Worm (Caenorhabditis elegans) whole organism, early embryonic: Measurements from ENCODE around the gene sra-13.
A peak's percentile ranks its signal among the peaks of the same experiment; 100 is the strongest.

Experiments used
- B0310.2 ChIP-seq: sonication (generic microtip); optimal IDR thresholded peaks from 2 replicates; lab custom pipeline; 2016; ENCODE audit warnings: mild to moderate bottlenecking, missing genetic modification characterization, missing compliant biosample characterization
- F13C5.2 ChIP-seq: sonication (generic microtip); optimal IDR thresholded peaks from 2 replicates; lab custom pipeline; 2017; ENCODE audit warnings: mild to moderate bottlenecking, missing genetic modification characterization, inconsistent platforms, missing compliant biosample characterization
- aly-1 ChIP-seq: sonication (generic microtip); optimal IDR thresholded peaks from 2 replicates; lab custom pipeline; 2016; ENCODE audit warnings: missing genetic modification characterization, missing compliant biosample characterization
- ama-1 ChIP-seq: fragments of 150-350 bp; optimal IDR thresholded peaks from 2 replicates; lab custom pipeline; 2014
- ceh-13 ChIP-seq: fragments of 200-800 bp; sonication (Bioruptor generic); optimal IDR thresholded peaks from 2 replicates; lab custom pipeline; 2018; ENCODE audit warnings: mild to moderate bottlenecking, missing genetic modification characterization, missing compliant biosample characterization
- ceh-36 ChIP-seq: sonication (generic microtip); optimal IDR thresholded peaks from 2 replicates; lab custom pipeline; 2016; ENCODE audit warnings: missing genetic modification characterization, inconsistent platforms, missing compliant biosample characterization
- ets-7 ChIP-seq: sonication (generic microtip); optimal IDR thresholded peaks from 2 replicates; lab custom pipeline; 2016; ENCODE audit warnings: missing genotype, missing genetic modification characterization, missing compliant biosample characterization
- flt-1 ChIP-seq: fragments of 200-800 bp; sonication (Bioruptor generic); IDR thresholded peaks from 2 replicates; pipeline ENCODE4 v1.3.6; 2022; ENCODE audit warnings: missing genetic modification characterization, missing compliant biosample characterization
- hmbx-1 ChIP-seq: sonication (generic microtip); optimal IDR thresholded peaks from 2 replicates; lab custom pipeline; 2016; ENCODE audit warnings: mild to moderate bottlenecking, missing genetic modification characterization, missing compliant biosample characterization
- hmg-4 ChIP-seq: fragments of 200-800 bp; sonication (Bioruptor generic); optimal IDR thresholded peaks from 2 replicates; lab custom pipeline; 2018; ENCODE audit warnings: mild to moderate bottlenecking, missing genetic modification characterization, missing compliant biosample characterization
- hnd-1 ChIP-seq: sonication (generic microtip); optimal IDR thresholded peaks from 2 replicates; lab custom pipeline; 2016; ENCODE audit warnings: missing genetic modification characterization, missing compliant biosample characterization
- pes-1 ChIP-seq: fragments of 200-800 bp; sonication (Bioruptor generic); IDR thresholded peaks from 2 replicates; pipeline ENCODE4 v1.3.6; 2022; ENCODE audit warnings: missing genetic modification reagents, missing genetic modification characterization, missing compliant biosample characterization
- scrt-1 ChIP-seq: fragments of 200-800 bp; sonication (Bioruptor generic); IDR thresholded peaks from 2 replicates; pipeline ENCODE4 v1.3.6; 2022; ENCODE audit warnings: missing genetic modification characterization, missing compliant biosample characterization
- sea-1 ChIP-seq: fragments of 200-800 bp; sonication (Bioruptor generic); conservative IDR thresholded peaks from 2 replicates; pipeline ENCODE4 v1.3.6; 2022; ENCODE audit warnings: missing genetic modification characterization, missing compliant biosample characterization
- tbx-11 ChIP-seq: fragments of 200-800 bp; sonication (Bioruptor generic); IDR thresholded peaks from 2 replicates; pipeline ENCODE4 v1.3.6; 2022; ENCODE audit warnings: missing genetic modification characterization, missing compliant biosample characterization
- tbx-37 ChIP-seq: fragments of 200-800 bp; sonication (Bioruptor generic); conservative IDR thresholded peaks from 2 replicates; pipeline ENCODE4 v1.3.6; 2022; ENCODE audit warnings: missing genetic modification reagents, missing genetic modification characterization, missing compliant biosample characterization
- tra-4 ChIP-seq: sonication (generic microtip); optimal IDR thresholded peaks from 2 replicates; lab custom pipeline; 2017; ENCODE audit warnings: missing genetic modification characterization, missing compliant biosample characterization

Gene sra-13

DNA sequence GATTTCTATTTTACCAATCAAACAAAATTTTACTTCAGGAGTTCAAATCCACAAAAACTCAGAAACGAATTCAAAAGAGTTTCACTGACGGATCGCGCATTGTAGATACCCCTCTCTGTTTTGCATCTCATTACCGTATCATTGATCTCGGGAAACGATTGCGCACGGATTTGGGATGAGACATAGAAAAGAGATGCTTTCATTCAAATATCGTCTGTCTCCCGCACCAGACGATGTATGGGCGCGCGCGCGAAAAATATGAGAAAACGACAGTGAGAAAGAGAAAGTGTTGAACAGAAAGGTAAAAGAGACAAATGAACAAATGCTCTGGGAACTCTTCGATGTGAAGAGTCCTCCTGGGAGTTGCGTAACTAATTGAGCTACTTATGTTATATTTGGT, 3.5 kb downstream of the sra-13 start:
- TF ChIP-seq aly-1, result no peak
- TF ChIP-seq B0310.2 (tag; lab: Kevin White, UChicago), result no peak
- TF ChIP-seq ceh-13 (GFP tag; lab: Kevin White, UChicago), result no peak
- no peak for TF ChIP-seq tra-4
- TF ChIP-seq ceh-36 (tag; lab: Kevin White, UChicago), result no peak
- TF ChIP-seq ets-7 (tag; lab: Kevin White, UChicago), result no peak
- no peak for TF ChIP-seq ama-1 (lab: Kevin White, UChicago)
- no peak for TF ChIP-seq scrt-1 (GFP tag; lab: Robert Waterston, UW)
- no peak for TF ChIP-seq tbx-11 (GFP tag; lab: Robert Waterston, UW)
- TF ChIP-seq F13C5.2 (tag; lab: Kevin White, UChicago), result no peak
- no peak for TF ChIP-seq hmbx-1 (tag; lab: Kevin White, UChicago)
- no peak for TF ChIP-seq flt-1
- TF ChIP-seq pes-1, result no peak
- no peak for TF ChIP-seq hnd-1 (tag; lab: Kevin White, UChicago)
- no peak for TF ChIP-seq sea-1 (GFP tag; lab: Robert Waterston, UW)

DNA sequence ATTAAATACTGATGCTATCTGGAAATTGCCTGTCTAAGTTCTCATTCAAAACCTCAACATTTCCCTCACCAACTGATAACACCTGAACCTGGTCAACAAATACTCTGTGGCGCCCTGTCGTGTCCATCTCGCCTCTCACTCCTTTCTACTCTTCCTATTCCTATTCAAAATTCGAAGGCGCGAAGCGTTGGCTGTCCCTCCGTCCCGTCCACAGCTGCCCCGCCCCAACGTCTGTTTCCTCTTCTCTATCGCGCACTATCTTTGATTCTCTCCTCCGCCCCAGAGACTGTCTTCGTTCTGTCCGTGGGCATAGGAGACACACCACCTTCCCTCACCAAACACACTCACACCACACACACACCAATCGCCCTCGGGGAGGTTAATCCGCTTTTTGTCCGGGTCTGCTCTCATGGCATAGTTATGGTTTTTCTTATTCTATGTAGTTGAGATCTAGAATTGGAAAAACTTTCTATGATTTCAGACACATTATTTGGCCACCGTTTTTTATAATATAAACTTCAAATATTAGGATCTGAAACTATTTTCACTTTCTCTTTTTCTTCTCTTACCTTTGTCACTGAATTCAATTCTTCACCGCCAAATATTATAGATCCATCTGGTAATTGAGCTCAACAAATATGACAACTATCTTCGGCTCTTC, 4.7 kb downstream of the sra-13 start, which contains the start of gene efl-3:
efl-3 (plus strand) TSS at position 611 of the 661 bp plus-strand sequence.
- TF ChIP-seq tra-4 (no peak), flt-1 (no peak), pes-1 (no peak), tbx-37 (GFP tag; lab: Robert Waterston, UW) (no peak), B0310.2 (tag; lab: Kevin White, UChicago) (no peak), aly-1 (peak; percentile 43), scrt-1 (GFP tag; lab: Robert Waterston, UW) (0 out of 2 replicates have a peak, but pooled peaks have one; percentile 58), hnd-1 (tag; lab: Kevin White, UChicago) (no peak), hmg-4 (GFP tag; lab: Kevin White, UChicago) (peak; percentile 63), ceh-13 (GFP tag; lab: Kevin White, UChicago) (no peak), sea-1 (GFP tag; lab: Robert Waterston, UW) (no peak), tbx-11 (GFP tag; lab: Robert Waterston, UW) (no peak), ceh-36 (tag; lab: Kevin White, UChicago) (peak; percentile 21), ama-1 (lab: Kevin White, UChicago) (no peak), F13C5.2 (tag; lab: Kevin White, UChicago) (no peak)

- TF ChIP-seq hmg-4 (GFP tag; lab: Kevin White, UChicago) (no peak), B0310.2 (tag; lab: Kevin White, UChicago) (no peak), pes-1 (no peak), tra-4 (no peak), tbx-11 (GFP tag; lab: Robert Waterston, UW) (no peak), ceh-13 (GFP tag; lab: Kevin White, UChicago) (no peak), ets-7 (tag; lab: Kevin White, UChicago) (no peak), scrt-1 (GFP tag; lab: Robert Waterston, UW) (no peak), sea-1 (GFP tag; lab: Robert Waterston, UW) (no peak), F13C5.2 (tag; lab: Kevin White, UChicago) (no peak), ceh-36 (tag; lab: Kevin White, UChicago) (no peak), hnd-1 (tag; lab: Kevin White, UChicago) (no peak), flt-1 (no peak), aly-1 (no peak), ama-1 (lab: Kevin White, UChicago) (no peak), tbx-37 (GFP tag; lab: Robert Waterston, UW) (no peak), hmbx-1 (tag; lab: Kevin White, UChicago) (no peak)
Measured at ce11 chrII:8412935-8413334, 5.5 kb downstream of the sra-13 start.

ce11 chrII:8415035-8415434, 7.5 kb downstream of the sra-13 start:
- TF ChIP-seq hnd-1 (tag; lab: Kevin White, UChicago) (no peak), tbx-37 (GFP tag; lab: Robert Waterston, UW) (no peak), hmg-4 (GFP tag; lab: Kevin White, UChicago) (no peak), B0310.2 (tag; lab: Kevin White, UChicago) (no peak), aly-1 (no peak), F13C5.2 (tag; lab: Kevin White, UChicago) (no peak), ceh-13 (GFP tag; lab: Kevin White, UChicago) (no peak), ets-7 (tag; lab: Kevin White, UChicago) (no peak), sea-1 (GFP tag; lab: Robert Waterston, UW) (no peak)

DNA sequence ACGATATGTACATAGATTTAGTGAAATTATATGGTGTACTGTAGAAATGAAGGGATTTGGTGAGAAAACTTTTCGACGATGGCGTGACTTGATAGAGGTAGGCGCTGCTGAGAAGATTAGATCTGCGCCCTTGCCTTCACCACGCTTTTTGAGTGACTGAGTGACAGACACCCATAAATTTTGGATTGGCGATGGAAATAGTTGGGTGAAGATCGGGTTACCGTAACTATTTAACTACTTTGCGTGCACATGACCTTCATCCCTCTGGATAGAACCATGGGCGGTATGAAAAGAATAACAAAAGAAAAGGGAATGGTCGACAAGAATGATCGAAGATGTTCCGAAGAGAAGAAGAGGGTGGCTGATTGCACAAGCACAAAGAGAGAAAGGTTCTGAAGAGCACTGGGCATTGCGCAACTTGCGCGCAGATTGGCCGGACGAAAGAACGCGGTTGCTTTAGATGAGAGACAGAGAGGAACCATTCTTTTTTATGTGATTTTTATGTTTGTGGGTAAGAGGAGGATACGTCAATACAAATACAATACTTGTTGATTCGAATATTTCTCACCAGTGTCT, 8.1 kb downstream of the sra-13 start:
- peak; percentile 21 for TF ChIP-seq hmg-4 (GFP tag; lab: Kevin White, UChicago)
- no peak for TF ChIP-seq tbx-37 (GFP tag; lab: Robert Waterston, UW)

DNA sequence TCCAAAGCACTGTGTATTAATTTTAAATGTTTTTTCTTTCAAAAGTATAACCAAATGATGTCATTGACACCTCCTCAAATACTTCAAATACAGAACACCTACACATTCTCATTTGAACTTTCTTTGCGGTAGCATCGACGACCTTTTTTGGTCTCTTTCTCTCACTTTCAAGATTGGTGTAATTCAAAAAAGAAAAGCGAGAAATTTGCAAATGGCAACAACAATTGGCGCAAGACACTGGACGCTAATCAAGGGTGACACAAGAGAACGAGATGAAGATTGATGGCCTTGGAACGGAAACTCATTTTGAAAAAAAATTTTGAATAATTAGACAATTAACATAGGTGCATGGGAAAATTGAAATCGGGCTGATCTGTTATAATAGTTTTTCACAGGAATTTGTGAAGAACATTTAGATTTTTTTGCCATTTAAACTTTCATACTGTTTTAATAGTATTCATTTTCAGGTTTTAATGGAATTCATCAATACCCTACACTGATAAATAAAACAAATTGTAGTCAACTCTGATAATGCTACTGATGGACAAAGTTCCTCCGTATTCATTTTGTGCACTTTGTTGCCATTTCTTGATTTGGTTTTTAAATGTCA, 9.7 kb downstream of the sra-13 start, which contains the start of gene fdgt-2:
fdgt-2 (plus strand) TSS at position 560 of the 610 bp plus-strand sequence.
- TF ChIP-seq hmbx-1 (tag; lab: Kevin White, UChicago) (no peak), tra-4 (no peak), F13C5.2 (tag; lab: Kevin White, UChicago) (no peak), ets-7 (tag; lab: Kevin White, UChicago) (no peak), pes-1 (no peak), B0310.2 (tag; lab: Kevin White, UChicago) (no peak)

- no peak for TF ChIP-seq tbx-37 (GFP tag; lab: Robert Waterston, UW)
- no peak for TF ChIP-seq hmg-4 (GFP tag; lab: Kevin White, UChicago)
- TF ChIP-seq pes-1, result no peak
- no peak for TF ChIP-seq hnd-1 (tag; lab: Kevin White, UChicago)
- TF ChIP-seq ceh-36 (tag; lab: Kevin White, UChicago), result no peak
- TF ChIP-seq ceh-13 (GFP tag; lab: Kevin White, UChicago), result no peak
- no peak for TF ChIP-seq scrt-1 (GFP tag; lab: Robert Waterston, UW)
- TF ChIP-seq flt-1, result no peak
- no peak for TF ChIP-seq ets-7 (tag; lab: Kevin White, UChicago)
- no peak for TF ChIP-seq aly-1
- TF ChIP-seq sea-1 (GFP tag; lab: Robert Waterston, UW), result no peak
- TF ChIP-seq tra-4, result no peak
Measured at ce11 chrII:8419015-8419414, 11.5 kb downstream of the sra-13 start.
